Worm (Caenorhabditis elegans) whole organism, young adult: Measurements from ENCODE around the gene C50B8.6.

Source experiments
- B0019.2 ChIP-seq: fragments of 200-800 bp; sonication (Bioruptor generic); conservative IDR thresholded peaks from 2 replicates; pipeline ENCODE4 v1.3.6; 2022; ENCODE audit warnings: missing genetic modification reagents, missing genetic modification characterization, missing compliant biosample characterization
- B0261.1 ChIP-seq: sonication (generic microtip); optimal IDR thresholded peaks from 2 replicates; lab custom pipeline; 2016; ENCODE audit warnings: mild to moderate bottlenecking, missing genetic modification characterization, moderate library complexity, missing compliant biosample characterization
- B0336.3 ChIP-seq: fragments of 200-800 bp; sonication (Bioruptor generic); IDR thresholded peaks from 2 replicates; pipeline ENCODE4 v1.3.6; 2022; ENCODE audit warnings: missing genetic modification characterization, missing compliant biosample characterization
- C06A6.2 ChIP-seq: fragments of 200-800 bp; sonication (Bioruptor generic); conservative IDR thresholded peaks from 2 replicates; pipeline ENCODE4 v1.3.6; 2022; ENCODE audit warnings: missing genetic modification characterization, missing compliant biosample characterization
- D2030.7 ChIP-seq: fragments of 200-800 bp; sonication (Bioruptor generic); IDR thresholded peaks from 2 replicates; pipeline ENCODE4 v1.3.6; 2022; ENCODE audit warnings: missing genetic modification reagents, missing genetic modification characterization, missing compliant biosample characterization
- F22D6.2 ChIP-seq: sonication (generic microtip); optimal IDR thresholded peaks from 2 replicates; lab custom pipeline; 2016; ENCODE audit warnings: mild to moderate bottlenecking, missing genetic modification characterization, missing compliant biosample characterization
- F39B2.1 ChIP-seq: fragments of 200-800 bp; sonication (Bioruptor generic); IDR thresholded peaks from 2 replicates; pipeline ENCODE4 v1.3.6; 2022; ENCODE audit warnings: missing genetic modification reagents, missing genetic modification characterization, missing compliant biosample characterization
- F49E8.2 ChIP-seq: sonication (generic microtip); optimal IDR thresholded peaks from 3 replicates; lab custom pipeline; 2017; ENCODE audit warnings: missing genetic modification characterization, mild to moderate bottlenecking, missing compliant biosample characterization, antibody characterized with exemption, moderate library complexity; ENCODE audit not compliant: insufficient read depth
- F55B11.4 ChIP-seq: sonication (generic microtip); optimal IDR thresholded peaks from 2 replicates; lab custom pipeline; 2016; ENCODE audit warnings: missing compliant biosample characterization, missing genetic modification characterization, borderline replicate concordance; ENCODE audit not compliant: insufficient read depth
- T26A5.8 ChIP-seq: sonication (generic microtip); optimal IDR thresholded peaks from 2 replicates; lab custom pipeline; 2016; ENCODE audit warnings: missing genetic modification characterization, missing compliant biosample characterization
- Y67H2A.10 ChIP-seq: fragments of 200-800 bp; sonication (Bioruptor generic); conservative IDR thresholded peaks from 2 replicates; pipeline ENCODE4 v1.3.6; 2022; ENCODE audit warnings: missing genetic modification reagents, missing genetic modification characterization, missing compliant biosample characterization
- Y79H2A.3 ChIP-seq: fragments of 200-800 bp; sonication (Bioruptor generic); conservative IDR thresholded peaks from 2 replicates; pipeline ENCODE4 v1.3.6; 2022; ENCODE audit warnings: missing genetic modification reagents, missing genetic modification characterization, missing compliant biosample characterization
- aptf-2 ChIP-seq: fragments of 200-800 bp; sonication (Bioruptor generic); conservative IDR thresholded peaks from 2 replicates; pipeline ENCODE4 v1.3.6; 2022; ENCODE audit warnings: missing genetic modification reagents, missing genetic modification characterization, missing compliant biosample characterization
- attf-6 ChIP-seq: fragments of 200-800 bp; sonication (Bioruptor generic); IDR thresholded peaks from 2 replicates; pipeline ENCODE4 v1.3.6; 2022; ENCODE audit warnings: missing genetic modification reagents, missing genetic modification characterization, missing compliant biosample characterization
- ccch-3 ChIP-seq: fragments of 200-800 bp; sonication (Bioruptor generic); optimal IDR thresholded peaks from 2 replicates; lab custom pipeline; 2018; ENCODE audit warnings: mild to moderate bottlenecking, missing genetic modification characterization, missing compliant biosample characterization
- cebp-1 ChIP-seq, 2 experiments: fragments of 200-800 bp in 1 of 2; sonication (Bioruptor generic) in 1 of 2; sonication (generic microtip) in 1 of 2; IDR thresholded peaks in 1 of 2; optimal IDR thresholded peaks in 1 of 2; 2 replicates each; pipeline versions ENCODE4 v1.3.6 to Lab custom; 2017 to 2022; ENCODE audit warnings: missing compliant biosample characterization in 2 of 2, missing genetic modification characterization in 2 of 2, mild to moderate bottlenecking in 1 of 2, missing genetic modification reagents in 1 of 2, moderate library complexity in 1 of 2
- ceh-79 ChIP-seq: sonication (generic microtip); optimal IDR thresholded peaks from 2 replicates; lab custom pipeline; 2017; ENCODE audit warnings: mild to moderate bottlenecking, missing genetic modification characterization, missing compliant biosample characterization
- die-1 ChIP-seq: sonication (generic microtip); optimal IDR thresholded peaks from 2 replicates; lab custom pipeline; 2016; ENCODE audit warnings: missing genotype, mild to moderate bottlenecking, missing genetic modification characterization, missing compliant biosample characterization
- efl-1 ChIP-seq: fragments of 150-350 bp; optimal IDR thresholded peaks from 2 replicates; lab custom pipeline; 2014; ENCODE audit warnings: missing biosample characterization, missing genetic modification reagents, missing genetic modification characterization
- egl-18 ChIP-seq: fragments of 200-800 bp; sonication (Bioruptor generic); IDR thresholded peaks from 2 replicates; pipeline ENCODE4 v1.3.6; 2022; ENCODE audit warnings: missing genetic modification reagents, missing genetic modification characterization, missing compliant biosample characterization
- hlh-12 ChIP-seq: sonication (generic microtip); optimal IDR thresholded peaks from 2 replicates; lab custom pipeline; 2016; ENCODE audit warnings: missing genetic modification characterization, missing compliant biosample characterization
- hlh-26 ChIP-seq: fragments of 200-800 bp; sonication (Bioruptor generic); conservative IDR thresholded peaks from 2 replicates; pipeline ENCODE4 v1.3.6; 2022; ENCODE audit warnings: missing genetic modification reagents, missing genetic modification characterization, missing compliant biosample characterization
- hrde-1 ChIP-seq: sonication (generic microtip); optimal IDR thresholded peaks from 2 replicates; lab custom pipeline; 2016; ENCODE audit warnings: missing genetic modification characterization, mild to moderate bottlenecking, missing compliant biosample characterization, moderate library complexity, missing genotype, missing genetic modification reagents, borderline replicate concordance
- let-526 ChIP-seq: fragments of 200-800 bp; sonication (Bioruptor generic); IDR thresholded peaks from 2 replicates; pipeline ENCODE4 v1.3.6; 2022; ENCODE audit warnings: missing genetic modification reagents, missing genetic modification characterization, missing compliant biosample characterization
- let-607 ChIP-seq, 2 experiments: fragments of 200-800 bp in 1 of 2; sonication (Bioruptor generic) in 1 of 2; sonication (generic microtip) in 1 of 2; optimal IDR thresholded peaks; 2 replicates each; lab custom pipeline; 2016 to 2018; ENCODE audit warnings: mild to moderate bottlenecking in 2 of 2, missing compliant biosample characterization in 2 of 2, missing genetic modification characterization in 2 of 2, moderate library complexity in 2 of 2, missing genotype in 1 of 2
- lin-26 ChIP-seq: fragments of 200-800 bp; sonication (Bioruptor generic); IDR thresholded peaks from 2 replicates; pipeline ENCODE4 v1.3.6; 2022; ENCODE audit warnings: missing genetic modification reagents, missing genetic modification characterization, missing compliant biosample characterization
- lin-54 ChIP-seq: fragments of 200-800 bp; sonication (Bioruptor generic); optimal IDR thresholded peaks from 2 replicates; lab custom pipeline; 2018; ENCODE audit warnings: mild to moderate bottlenecking, missing genetic modification characterization, missing compliant biosample characterization
- lir-1 ChIP-seq: fragments of 200-800 bp; sonication (Bioruptor generic); conservative IDR thresholded peaks from 2 replicates; pipeline ENCODE4 v1.3.6; 2022; ENCODE audit warnings: missing genetic modification reagents, missing genetic modification characterization, missing compliant biosample characterization
- mcd-1 ChIP-seq: fragments of 200-800 bp; sonication (Bioruptor generic); IDR thresholded peaks from 2 replicates; pipeline ENCODE4 v1.3.6; 2022; ENCODE audit warnings: missing genetic modification reagents, missing genetic modification characterization, missing compliant biosample characterization
- mxl-1 ChIP-seq: sonication (generic microtip); optimal IDR thresholded peaks from 2 replicates; lab custom pipeline; 2016; ENCODE audit warnings: missing genetic modification characterization, missing compliant biosample characterization
- nfya-1 ChIP-seq: sonication (generic microtip); optimal IDR thresholded peaks from 2 replicates; lab custom pipeline; 2017; ENCODE audit warnings: antibody characterized with exemption, missing compliant biosample characterization, missing genetic modification characterization, borderline replicate concordance; ENCODE audit not compliant: insufficient read depth
- nhr-27 ChIP-seq: fragments of 200-800 bp; sonication (Bioruptor generic); optimal IDR thresholded peaks from 2 replicates; lab custom pipeline; 2018; ENCODE audit warnings: mild to moderate bottlenecking, missing genetic modification characterization, moderate library complexity, missing compliant biosample characterization
- pha-4 ChIP-seq: fragments of 150-350 bp; sonication (generic microtip); optimal IDR thresholded peaks from 2 replicates; lab custom pipeline; 2014; ENCODE audit warnings: missing biosample characterization, missing genetic modification reagents, missing genetic modification characterization
- repo-1 ChIP-seq: sonication (generic microtip); optimal IDR thresholded peaks from 2 replicates; lab custom pipeline; 2017; ENCODE audit warnings: mild to moderate bottlenecking, missing genetic modification characterization, missing compliant biosample characterization
- sdz-38 ChIP-seq: sonication (generic microtip); optimal IDR thresholded peaks from 2 replicates; lab custom pipeline; 2016; ENCODE audit warnings: missing genotype, missing genetic modification characterization, missing compliant biosample characterization
- sea-2 ChIP-seq: fragments of 200-800 bp; sonication (Bioruptor generic); IDR thresholded peaks from 2 replicates; pipeline ENCODE4 v1.3.6; 2022; ENCODE audit warnings: missing genetic modification characterization, missing compliant biosample characterization
- snpc-1.1 ChIP-seq: sonication (generic microtip); optimal IDR thresholded peaks from 2 replicates; lab custom pipeline; 2017; ENCODE audit warnings: missing genetic modification characterization, mild to moderate bottlenecking, missing compliant biosample characterization, antibody characterized with exemption, moderate library complexity, missing genotype, missing genetic modification reagents; ENCODE audit not compliant: insufficient read depth
- snpc-4 ChIP-seq, 5 experiments: fragments of 150-350 bp in 1 of 5; sonication (generic microtip) in 4 of 5; optimal IDR thresholded peaks; 2 replicates each; lab custom pipeline; 2014 to 2018; ENCODE audit warnings: missing genetic modification characterization in 5 of 5, missing biosample characterization in 3 of 5, antibody characterized with exemption in 2 of 5, mild to moderate bottlenecking in 2 of 5, missing compliant biosample characterization in 2 of 5, missing genotype in 2 of 5, moderate library complexity in 2 of 5, missing genetic modification reagents in 1 of 5
- sptf-2 ChIP-seq: fragments of 200-800 bp; sonication (Bioruptor generic); optimal IDR thresholded peaks from 2 replicates; lab custom pipeline; 2018; ENCODE audit warnings: mild to moderate bottlenecking, missing genetic modification characterization, missing compliant biosample characterization
- unc-130 ChIP-seq: sonication (generic microtip); optimal IDR thresholded peaks from 2 replicates; lab custom pipeline; 2016; ENCODE audit warnings: missing genetic modification reagents, missing genetic modification characterization, missing compliant biosample characterization
- unc-62 ChIP-seq: fragments of 150-350 bp; optimal IDR thresholded peaks from 2 replicates; lab custom pipeline; 2014; ENCODE audit warnings: missing biosample characterization, missing genetic modification reagents, missing genetic modification characterization
- zim-3 ChIP-seq: sonication (generic microtip); optimal IDR thresholded peaks from 2 replicates; lab custom pipeline; 2017; ENCODE audit warnings: mild to moderate bottlenecking, missing genetic modification characterization, moderate library complexity, missing compliant biosample characterization
- ztf-22 ChIP-seq: fragments of 200-800 bp; sonication (Bioruptor generic); optimal IDR thresholded peaks from 2 replicates; lab custom pipeline; 2018; ENCODE audit warnings: mild to moderate bottlenecking, missing genetic modification characterization, moderate library complexity, missing compliant biosample characterization
- ztf-3 ChIP-seq: fragments of 200-800 bp; sonication (Bioruptor generic); optimal IDR thresholded peaks from 2 replicates; lab custom pipeline; 2018; ENCODE audit warnings: mild to moderate bottlenecking, missing genetic modification characterization, missing compliant biosample characterization
- ztf-6 ChIP-seq: fragments of 200-800 bp; sonication (Bioruptor generic); IDR thresholded peaks from 2 replicates; pipeline ENCODE4 v1.3.6; 2022; ENCODE audit warnings: missing genetic modification reagents, missing genetic modification characterization, missing compliant biosample characterization

The C50B8.6 gene

ce11 chrV:13563841-13564240 is 14.9 kb upstream of the C50B8.6 start, which contains the start of gene grl-17:
grl-17 (minus strand) TSS chrV:13563941.
- TF ChIP-seq mxl-1, result no peak

- TF ChIP-seq C06A6.2 (GFP tag; lab: Robert Waterston, UW), result peak; percentile 81
- no peak for TF ChIP-seq ceh-79 (tag; lab: Kevin White, UChicago)
- peak; percentile 71 for TF ChIP-seq let-526 (GFP tag; lab: Robert Waterston, UW)
- no peak for TF ChIP-seq unc-130 (GFP tag; lab: Kevin White, UChicago)
- peak; percentile 96 for TF ChIP-seq mcd-1 (GFP tag; lab: Robert Waterston, UW)
- TF ChIP-seq ztf-22 (GFP tag; lab: Kevin White, UChicago), result peak; percentile 5
- no peak for TF ChIP-seq mxl-1
- TF ChIP-seq D2030.7, result no peak
- TF ChIP-seq hlh-12 (tag; lab: Kevin White, UChicago), result no peak
- TF ChIP-seq snpc-4 (GFP tag; optimal IDR thresholded peaks at IDR 0.05; lab: Kevin White, UChicago), result peak; percentile 19
- TF ChIP-seq snpc-4 (tag; optimal IDR thresholded peaks at IDR 0.05; lab: Kevin White, UChicago), result peak in 2 of 4 experiments; percentile 70 to 71
- TF ChIP-seq hrde-1 (tag; lab: Kevin White, UChicago), result no peak
- no peak for TF ChIP-seq ccch-3
- peak; percentile 18 for TF ChIP-seq pha-4
- no peak for TF ChIP-seq nfya-1 (tag; lab: Kevin White, UChicago)
- TF ChIP-seq aptf-2, result no peak
- TF ChIP-seq Y67H2A.10, result no peak
- TF ChIP-seq egl-18 (GFP tag; lab: Robert Waterston, UW), result no peak
- no peak for TF ChIP-seq unc-62
- TF ChIP-seq hlh-26 (GFP tag; lab: Robert Waterston, UW), result no peak
- TF ChIP-seq F55B11.4, result no peak
- TF ChIP-seq lir-1 (GFP tag; lab: Robert Waterston, UW), result peak; percentile 57; the same call in 1 of the 2 replicates
- TF ChIP-seq let-607 (tag; optimal IDR thresholded peaks at IDR 0.05; lab: Kevin White, UChicago), result peak in 1 of 2 experiments; percentile 83
- TF ChIP-seq B0019.2 (GFP tag; lab: Robert Waterston, UW), result no peak
- TF ChIP-seq nhr-27 (tag; lab: Kevin White, UChicago), result no peak
- peak; percentile 57 for TF ChIP-seq B0336.3 (GFP tag; lab: Robert Waterston, UW)
- TF ChIP-seq sdz-38 (tag; lab: Kevin White, UChicago), result no peak
- no peak for TF ChIP-seq sptf-2 (GFP tag; lab: Kevin White, UChicago)
- TF ChIP-seq repo-1 (tag; lab: Kevin White, UChicago), result peak; percentile 26
- TF ChIP-seq F49E8.2 (tag; lab: Kevin White, UChicago), result no peak
- 0 out of 2 replicates have a peak, but pooled peaks have one; percentile 20 for TF ChIP-seq ztf-6 (GFP tag; lab: Robert Waterston, UW)
- no peak for TF ChIP-seq die-1 (tag; lab: Kevin White, UChicago)
- no peak for TF ChIP-seq B0261.1 (tag; lab: Kevin White, UChicago)
- TF ChIP-seq T26A5.8 (tag; lab: Kevin White, UChicago), result no peak
- no peak for TF ChIP-seq efl-1 (GFP tag; lab: Kevin White, UChicago)
- TF ChIP-seq lin-26, result no peak
- TF ChIP-seq sea-2 (GFP tag; lab: Robert Waterston, UW), result no peak
- TF ChIP-seq ztf-3 (GFP tag; lab: Kevin White, UChicago), result no peak
- peak; percentile 76 for TF ChIP-seq lin-54 (GFP tag; lab: Kevin White, UChicago)
- TF ChIP-seq F22D6.2 (tag; lab: Kevin White, UChicago), result peak; percentile 65
- no peak for TF ChIP-seq Y79H2A.3
- TF ChIP-seq snpc-1.1 (tag; lab: Kevin White, UChicago), result no peak
- TF ChIP-seq attf-6 (GFP tag; lab: Robert Waterston, UW), result no peak
- TF ChIP-seq F39B2.1 (GFP tag; lab: Robert Waterston, UW), result no peak
- no peak for TF ChIP-seq zim-3
- TF ChIP-seq cebp-1 (GFP tag; IDR thresholded peaks at IDR 0.05; lab: Robert Waterston, UW), result peak; percentile 44; the same call in 1 of the 2 replicates
- TF ChIP-seq cebp-1 (tag; optimal IDR thresholded peaks at IDR 0.05; lab: Kevin White, UChicago), result peak; percentile 85
These were observed 13.6 kb upstream of the C50B8.6 start for ce11 chrV:13565197-13565596.
